Fruit fly (Drosophila melanogaster) Kc167 (cell line): Measurements from ENCODE around the gene MED28.

Experiments
- Myc ChIP-seq: fragments of >200 bp; optimal IDR thresholded peaks from 2 replicates; lab custom pipeline; 2017; ENCODE audit warnings: missing external identifiers
- Sin3A ChIP-seq: fragments of >200 bp; optimal IDR thresholded peaks from 2 replicates; lab custom pipeline; 2018; ENCODE audit warnings: missing external identifiers
- h ChIP-seq: fragments of >200 bp; optimal IDR thresholded peaks from 3 replicates; lab custom pipeline; 2018; ENCODE audit warnings: missing external identifiers
- insv ChIP-seq: fragments of >200 bp; optimal IDR thresholded peaks from 3 replicates; lab custom pipeline; 2018; ENCODE audit warnings: missing external identifiers
- psq ChIP-seq: fragments of >200 bp; optimal IDR thresholded peaks from 2 replicates; lab custom pipeline; 2017; ENCODE audit warnings: missing external identifiers
- ttk ChIP-seq: sonication (Bioruptor generic); optimal IDR thresholded peaks from 2 replicates; lab custom pipeline; 2017; ENCODE audit warnings: missing external identifiers

The MED28 gene

dm6 chr3R:25476744-25477143, at the start of gene MED28, which contains the start of gene CG4553:
Gene MED28 (plus strand): TSS chr3R:25477003.
Gene CG4553 (minus strand): TSS chr3R:25476915.
- no peak for TF ChIP-seq ttk
- no peak for TF ChIP-seq psq
- no peak for TF ChIP-seq Sin3A (lab: Kevin White, UChicago)
- TF ChIP-seq h (lab: Kevin White, UChicago): no peak
- no peak for TF ChIP-seq insv (lab: Kevin White, UChicago)
- no peak for TF ChIP-seq Myc

- no peak for TF ChIP-seq psq
- TF ChIP-seq ttk: no peak
- no peak for TF ChIP-seq h (lab: Kevin White, UChicago)
- TF ChIP-seq Sin3A (lab: Kevin White, UChicago): no peak
- no peak for TF ChIP-seq insv (lab: Kevin White, UChicago)
- TF ChIP-seq Myc: no peak
Measured at dm6 chr3R:25427175-25427574, 49.6 kb upstream of the MED28 start.

dm6 chr3R:25437254-25437810, 39.5 kb upstream of the MED28 start:
- TF ChIP-seq Myc: no peak

dm6 chr3R:25438353-25438986, 38.3 kb upstream of the MED28 start:
- TF ChIP-seq insv (lab: Kevin White, UChicago): no peak
- no peak for TF ChIP-seq psq
- no peak for TF ChIP-seq Myc
- TF ChIP-seq h (lab: Kevin White, UChicago): no peak
- TF ChIP-seq ttk: no peak
- no peak for TF ChIP-seq Sin3A (lab: Kevin White, UChicago)

dm6 chr3R:25445546-25446400, 31.0 kb upstream of the MED28 start:
- TF ChIP-seq Myc (no peak), psq (no peak), h (lab: Kevin White, UChicago) (no peak), ttk (no peak), Sin3A (lab: Kevin White, UChicago) (no peak), insv (lab: Kevin White, UChicago) (no peak)

- TF ChIP-seq insv (lab: Kevin White, UChicago) (no peak), Sin3A (lab: Kevin White, UChicago) (no peak), ttk (no peak), h (lab: Kevin White, UChicago) (no peak), Myc (no peak), psq (no peak)
Measured at dm6 chr3R:25446482-25447300, 30.1 kb upstream of the MED28 start.

- TF ChIP-seq Sin3A (lab: Kevin White, UChicago) (no peak), ttk (no peak), insv (lab: Kevin White, UChicago) (no peak), h (lab: Kevin White, UChicago) (no peak), Myc (no peak), psq (no peak)
Measured at dm6 chr3R:25447451-25447850, 29.4 kb upstream of the MED28 start.

- no peak for TF ChIP-seq insv (lab: Kevin White, UChicago)
- TF ChIP-seq Sin3A (lab: Kevin White, UChicago): no peak
- TF ChIP-seq ttk: no peak
- no peak for TF ChIP-seq h (lab: Kevin White, UChicago)
Measured at dm6 chr3R:25448318-25448717, 28.5 kb upstream of the MED28 start.

- TF ChIP-seq h (lab: Kevin White, UChicago) (no peak), ttk (no peak), Sin3A (lab: Kevin White, UChicago) (no peak), insv (lab: Kevin White, UChicago) (no peak), psq (no peak), Myc (no peak)
Measured at dm6 chr3R:25448737-25449136, 28.1 kb upstream of the MED28 start.

dm6 chr3R:25451832-25452231, 25.0 kb upstream of the MED28 start:
- TF ChIP-seq Myc (no peak), insv (lab: Kevin White, UChicago) (no peak), h (lab: Kevin White, UChicago) (no peak), ttk (no peak), psq (no peak), Sin3A (lab: Kevin White, UChicago) (no peak)

dm6 chr3R:25453150-25453680, 23.6 kb upstream of the MED28 start:
- no peak for TF ChIP-seq Myc
- no peak for TF ChIP-seq ttk
- no peak for TF ChIP-seq insv (lab: Kevin White, UChicago)
- TF ChIP-seq Sin3A (lab: Kevin White, UChicago): no peak
- TF ChIP-seq psq: no peak
- TF ChIP-seq h (lab: Kevin White, UChicago): no peak

- no peak for TF ChIP-seq psq
- no peak for TF ChIP-seq h (lab: Kevin White, UChicago)
- TF ChIP-seq insv (lab: Kevin White, UChicago): no peak
- TF ChIP-seq ttk: no peak
- no peak for TF ChIP-seq Myc
- TF ChIP-seq Sin3A (lab: Kevin White, UChicago): no peak
Measured at dm6 chr3R:25457097-25457496, 19.7 kb upstream of the MED28 start.
